Fruit fly (Drosophila melanogaster) whole organism, embryonic: Measurements from ENCODE around the gene Dok.
A peak's percentile ranks its signal among the peaks of the same experiment; 100 is the strongest.

Source experiments
- CG12071 ChIP-seq: fragments of 200-800 bp; sonication (Bioruptor generic); optimal IDR thresholded peaks from 3 replicates; lab custom pipeline; 2018; ENCODE audit warnings: missing biosample characterization, mild to moderate bottlenecking, missing genetic modification characterization
- CG12744 ChIP-seq: fragments of 200-800 bp; sonication (Bioruptor generic); optimal IDR thresholded peaks from 2 replicates; lab custom pipeline; 2016; ENCODE audit warnings: missing biosample characterization, missing genetic modification characterization
- CG13296 ChIP-seq: fragments of 200-800 bp; sonication (Bioruptor generic); optimal IDR thresholded peaks from 3 replicates; lab custom pipeline; 2018; ENCODE audit warnings: missing biosample characterization, mild to moderate bottlenecking, missing genetic modification characterization
- CG14667 ChIP-seq: fragments of 200-800 bp; sonication (Bioruptor generic); IDR thresholded peaks from 2 replicates; pipeline ENCODE4 v1.3.6; 2022; ENCODE audit warnings: missing biosample characterization, missing genetic modification characterization
- CG1603 ChIP-seq: fragments of 200-800 bp; sonication (Bioruptor generic); optimal IDR thresholded peaks from 2 replicates; lab custom pipeline; 2019; ENCODE audit warnings: missing biosample characterization, mild to moderate bottlenecking, missing genetic modification characterization, moderate library complexity
- CG18599 ChIP-seq: fragments of 200-800 bp; sonication (Bioruptor generic); optimal IDR thresholded peaks from 3 replicates; lab custom pipeline; 2017; ENCODE audit warnings: missing biosample characterization, missing genetic modification characterization, mild to moderate bottlenecking, moderate library complexity, missing genetic modification reagents
- CG3995 ChIP-seq: fragments of 200-800 bp; sonication (Bioruptor generic); optimal IDR thresholded peaks from 3 replicates; lab custom pipeline; 2016; ENCODE audit warnings: missing biosample characterization, missing genetic modification characterization
- CG42726 ChIP-seq: fragments of 200-800 bp; sonication (Bioruptor generic); IDR thresholded peaks from 2 replicates; pipeline ENCODE4 v1.3.6; 2022; ENCODE audit warnings: missing biosample characterization, missing genetic modification characterization; ENCODE audit not compliant: partially characterized antibody
- CG4360 ChIP-seq: fragments of 200-800 bp; sonication (Bioruptor generic); IDR thresholded peaks from 2 replicates; pipeline ENCODE4 v1.3.6; 2022; ENCODE audit warnings: missing biosample characterization, missing genetic modification characterization
- CG4617 ChIP-seq: fragments of 200-800 bp; sonication (Bioruptor generic); optimal IDR thresholded peaks from 3 replicates; lab custom pipeline; 2016; ENCODE audit warnings: missing biosample characterization, missing genetic modification characterization, borderline replicate concordance
- CG6272 ChIP-seq: fragments of 200-800 bp; sonication (Bioruptor generic); IDR thresholded peaks from 2 replicates; pipeline ENCODE4 v1.3.6; 2022; ENCODE audit warnings: missing biosample characterization, missing genetic modification characterization
- CG6654 ChIP-seq: fragments of 200-800 bp; sonication (Bioruptor generic); optimal IDR thresholded peaks from 2 replicates; lab custom pipeline; 2017; ENCODE audit warnings: missing biosample characterization, mild to moderate bottlenecking, missing genetic modification characterization
- CG6765 ChIP-seq: fragments of 200-800 bp; sonication (Bioruptor generic); optimal IDR thresholded peaks from 3 replicates; lab custom pipeline; 2017; ENCODE audit warnings: missing biosample characterization, mild to moderate bottlenecking, missing genetic modification characterization
- CG7372 ChIP-seq: fragments of 200-800 bp; sonication (Bioruptor generic); IDR thresholded peaks from 2 replicates; pipeline ENCODE4 v1.3.6; 2022; ENCODE audit warnings: missing biosample characterization, missing genetic modification characterization
- CG7745 ChIP-seq: fragments of 200-800 bp; sonication (Bioruptor generic); optimal IDR thresholded peaks from 2 replicates; lab custom pipeline; 2018; ENCODE audit warnings: missing biosample characterization, mild to moderate bottlenecking, missing genetic modification characterization, moderate library complexity
- CG7987 ChIP-seq: fragments of 200-800 bp; sonication (Bioruptor generic); optimal IDR thresholded peaks from 2 replicates; lab custom pipeline; 2018; ENCODE audit warnings: missing biosample characterization, mild to moderate bottlenecking, missing genetic modification characterization, moderate library complexity
- CG8478 ChIP-seq: fragments of >200 bp; optimal IDR thresholded peaks from 2 replicates; lab custom pipeline; 2018
- CG9727 ChIP-seq: fragments of 200-800 bp; sonication (Bioruptor generic); optimal IDR thresholded peaks from 3 replicates; lab custom pipeline; 2017; ENCODE audit warnings: missing biosample characterization, mild to moderate bottlenecking, missing genetic modification characterization
- Eip74EF ChIP-seq, 2 experiments: fragments of 200-800 bp in 1 of 2; fragments of >200 bp in 1 of 2; sonication (Bioruptor generic) in 1 of 2; optimal IDR thresholded peaks; 2 replicates each; lab custom pipeline; 2017 to 2019; ENCODE audit warnings: missing biosample characterization in 2 of 2, missing genetic modification characterization in 2 of 2, mild to moderate bottlenecking in 1 of 2, moderate library complexity in 1 of 2
- HLHmδ ChIP-seq: fragments of 200-800 bp; sonication (Bioruptor generic); optimal IDR thresholded peaks from 2 replicates; lab custom pipeline; 2018; ENCODE audit warnings: missing biosample characterization, mild to moderate bottlenecking, missing genetic modification characterization, moderate library complexity
- Max ChIP-seq: fragments of 200-800 bp; sonication (Bioruptor generic); optimal IDR thresholded peaks from 2 replicates; lab custom pipeline; 2016; ENCODE audit warnings: missing biosample characterization, mild to moderate bottlenecking, missing genetic modification characterization
- Med ChIP-seq: fragments of 200-800 bp; sonication (Bioruptor generic); peaks from one replicate; lab custom pipeline; 2016; ENCODE audit warnings: missing biosample characterization, missing genetic modification characterization, mild to moderate bottlenecking, inconsistent platforms, moderate library complexity
- Mrtf ChIP-seq: fragments of 200-800 bp; sonication (Bioruptor generic); IDR thresholded peaks from 3 replicates; pipeline ENCODE4 v1.3.6; 2022; ENCODE audit warnings: missing biosample characterization, missing genetic modification characterization
- Side ChIP-seq: fragments of 200-800 bp; sonication (Bioruptor generic); optimal IDR thresholded peaks from 2 replicates; lab custom pipeline; 2016; ENCODE audit warnings: missing biosample characterization, missing genetic modification characterization
- Six4 ChIP-seq: fragments of 200-800 bp; sonication (Bioruptor generic); optimal IDR thresholded peaks from 2 replicates; lab custom pipeline; 2016; ENCODE audit warnings: missing biosample characterization, missing genetic modification characterization
- TFAM ChIP-seq: fragments of 200-800 bp; sonication (Bioruptor generic); optimal IDR thresholded peaks from 2 replicates; lab custom pipeline; 2017; ENCODE audit warnings: missing biosample characterization, missing genetic modification characterization, inconsistent platforms
- amos ChIP-seq: fragments of 200-800 bp; sonication (Bioruptor generic); IDR thresholded peaks from 2 replicates; pipeline ENCODE4 v1.3.6; 2022; ENCODE audit warnings: missing biosample characterization, missing genetic modification characterization; ENCODE audit not compliant: partially characterized antibody
- aop ChIP-seq: fragments of 200-800 bp; sonication (Bioruptor generic); IDR thresholded peaks from 2 replicates; pipeline ENCODE4 v1.3.6; 2022; ENCODE audit warnings: missing biosample characterization, missing genetic modification characterization
- ap ChIP-seq: fragments of 200-800 bp; sonication (Bioruptor generic); IDR thresholded peaks from 2 replicates; pipeline ENCODE4 v1.3.6; 2022; ENCODE audit warnings: missing biosample characterization, missing genetic modification characterization
- ara ChIP-seq: fragments of 200-800 bp; sonication (Bioruptor generic); IDR thresholded peaks from 2 replicates; pipeline ENCODE4 v1.3.6; 2022; ENCODE audit warnings: missing biosample characterization, missing genetic modification characterization
- az2 ChIP-seq: fragments of 200-800 bp; sonication (Bioruptor generic); optimal IDR thresholded peaks from 3 replicates; lab custom pipeline; 2016; ENCODE audit warnings: missing biosample characterization, missing genetic modification characterization
- bigmax ChIP-seq: fragments of 200-800 bp; sonication (Bioruptor generic); optimal IDR thresholded peaks from 2 replicates; lab custom pipeline; 2018; ENCODE audit warnings: missing biosample characterization, mild to moderate bottlenecking, missing genetic modification characterization
- br ChIP-seq: fragments of >200 bp; optimal IDR thresholded peaks from 2 replicates; lab custom pipeline; 2017
- bsh ChIP-seq, 2 experiments: fragments of 200-800 bp; sonication (Bioruptor generic); optimal IDR thresholded peaks; 2 replicates each; lab custom pipeline; 2017 to 2018; ENCODE audit warnings: mild to moderate bottlenecking in 2 of 2, missing biosample characterization in 2 of 2, missing genetic modification characterization in 2 of 2, moderate library complexity in 1 of 2
- disco-r ChIP-seq: fragments of 200-800 bp; sonication (Bioruptor generic); optimal IDR thresholded peaks from 2 replicates; lab custom pipeline; 2016; ENCODE audit warnings: missing biosample characterization, missing genetic modification characterization
- ems ChIP-seq: fragments of 200-800 bp; sonication (Bioruptor generic); optimal IDR thresholded peaks from 3 replicates; lab custom pipeline; 2016; ENCODE audit warnings: missing biosample characterization, missing genetic modification characterization
- ewg ChIP-seq: fragments of 200-800 bp; sonication (Bioruptor generic); optimal IDR thresholded peaks from 3 replicates; lab custom pipeline; 2017; ENCODE audit warnings: mild to moderate bottlenecking, missing biosample characterization, missing genetic modification reagents, missing genetic modification characterization
- exex ChIP-seq: fragments of 200-800 bp; sonication (Bioruptor generic); optimal IDR thresholded peaks from 4 replicates; lab custom pipeline; 2018; ENCODE audit warnings: missing biosample characterization, mild to moderate bottlenecking, missing genetic modification characterization, moderate library complexity
- fd96Cb ChIP-seq: fragments of 200-800 bp; sonication (Bioruptor generic); optimal IDR thresholded peaks from 2 replicates; lab custom pipeline; 2018; ENCODE audit warnings: missing biosample characterization, mild to moderate bottlenecking, missing genetic modification characterization, moderate library complexity
- gce ChIP-seq: fragments of 200-800 bp; sonication (Bioruptor generic); IDR thresholded peaks from 3 replicates; pipeline ENCODE4 v1.3.6; 2022; ENCODE audit warnings: missing biosample characterization, missing genetic modification characterization
- gcm2 ChIP-seq: fragments of 200-800 bp; sonication (Bioruptor generic); optimal IDR thresholded peaks from 2 replicates; lab custom pipeline; 2016; ENCODE audit warnings: missing biosample characterization, missing genetic modification characterization
- gro ChIP-seq: fragments of 200-800 bp; sonication (Bioruptor generic); optimal IDR thresholded peaks from 2 replicates; lab custom pipeline; 2016; ENCODE audit warnings: missing biosample characterization, missing genetic modification characterization
- gt ChIP-seq: fragments of 200-800 bp; sonication (Bioruptor generic); IDR thresholded peaks from 2 replicates; pipeline ENCODE4 v1.3.6; 2022; ENCODE audit warnings: missing biosample characterization, missing genetic modification characterization
- ind ChIP-seq: fragments of 200-800 bp; sonication (Bioruptor generic); optimal IDR thresholded peaks from 3 replicates; lab custom pipeline; 2016; ENCODE audit warnings: missing biosample characterization, missing genetic modification characterization
- nom ChIP-seq: fragments of 200-800 bp; sonication (Bioruptor generic); optimal IDR thresholded peaks from 2 replicates; lab custom pipeline; 2017; ENCODE audit warnings: missing biosample characterization, missing genetic modification characterization, mild to moderate bottlenecking, moderate library complexity, missing genetic modification reagents
- oc ChIP-seq: fragments of 200-800 bp; sonication (Bioruptor generic); optimal IDR thresholded peaks from 2 replicates; lab custom pipeline; 2018; ENCODE audit warnings: missing biosample characterization, mild to moderate bottlenecking, missing genetic modification characterization, moderate library complexity
- org-1 ChIP-seq: fragments of 200-800 bp; sonication (Bioruptor generic); optimal IDR thresholded peaks from 2 replicates; lab custom pipeline; 2017; ENCODE audit warnings: missing biosample characterization, missing genetic modification characterization
- sisA ChIP-seq: fragments of 200-800 bp; sonication (Bioruptor generic); IDR thresholded peaks from 2 replicates; pipeline ENCODE4 v1.3.6; 2022; ENCODE audit warnings: missing biosample characterization, missing genetic modification characterization
- tup ChIP-seq: fragments of 200-800 bp; sonication (Bioruptor generic); optimal IDR thresholded peaks from 2 replicates; lab custom pipeline; 2016; ENCODE audit warnings: missing biosample characterization, mild to moderate bottlenecking, missing genetic modification characterization, moderate library complexity

Gene Dok

DNA sequence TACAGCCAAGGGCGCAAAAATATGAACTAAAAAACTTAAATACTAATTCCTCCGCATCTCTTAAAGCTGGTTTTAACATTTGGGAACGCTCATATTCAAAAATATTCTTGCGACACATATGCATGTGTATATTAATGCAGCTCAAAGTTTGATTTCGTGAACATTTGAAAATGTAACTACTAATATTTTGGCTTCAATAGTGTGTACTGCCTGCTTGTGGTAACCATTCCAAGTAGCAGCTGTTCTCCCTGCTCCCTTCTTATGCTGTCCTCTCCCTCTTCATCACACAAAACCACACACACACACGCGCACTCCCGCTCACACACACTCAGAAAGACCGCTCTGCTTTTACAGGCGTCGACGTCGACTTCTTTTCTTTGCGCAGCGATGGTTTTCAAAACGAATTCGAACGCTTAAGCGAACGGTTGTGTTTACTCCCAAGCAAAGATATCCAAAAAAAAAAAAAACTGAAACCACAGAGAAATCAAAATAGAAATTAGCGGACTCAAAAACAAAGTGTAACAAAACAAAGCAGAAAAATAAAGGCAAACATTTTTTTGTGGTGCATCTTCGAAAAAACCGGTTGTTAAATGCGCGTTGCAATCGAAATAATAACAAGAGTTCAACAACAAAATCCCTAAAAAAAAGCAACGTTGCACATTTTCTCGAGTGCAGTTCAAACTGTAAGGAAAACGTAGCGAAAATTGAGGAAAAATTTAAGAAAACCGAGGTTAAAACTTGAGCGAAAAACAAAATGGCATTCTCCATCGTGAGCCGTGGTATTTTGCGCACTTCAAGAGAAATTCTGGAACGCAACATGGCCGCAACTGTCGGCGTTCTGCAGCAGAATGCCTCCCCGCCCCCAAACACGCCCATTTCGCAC lies 13.2 kb downstream of the Dok start, which contains the start of gene CBP (continued):
- TF ChIP-seq TFAM (peak; percentile 90), gcm2 (GFP tag; lab: Kevin White, UChicago) (peak; percentile 93), Six4 (GFP tag; lab: Kevin White, UChicago) (peak; percentile 98), CG6654 (GFP tag; lab: Kevin White, UChicago) (peak; percentile 87), ems (GFP tag; lab: Kevin White, UChicago) (peak; percentile 97), exex (peak; percentile 78), az2 (GFP tag; lab: Kevin White, UChicago) (peak; percentile 98), CG3995 (GFP tag; lab: Kevin White, UChicago) (peak; percentile 62), oc (tag; lab: Kevin White, UChicago) (peak; percentile 98), Mrtf (peak; percentile 95), CG42726 (GFP tag; lab: Robert Waterston, UW) (no peak), gro (GFP tag; lab: Kevin White, UChicago) (peak; percentile 94), HLHmδ (GFP tag; lab: Kevin White, UChicago) (no peak), gce (GFP tag; lab: Robert Waterston, UW) (peak; percentile 95), Max (GFP tag; lab: Kevin White, UChicago) (peak; percentile 95), CG4617 (GFP tag; lab: Kevin White, UChicago) (peak; percentile 95), CG8478 (lab: Kevin White, UChicago) (no peak), ind (GFP tag; lab: Kevin White, UChicago) (peak; percentile 97), aop (GFP tag; lab: Robert Waterston, UW) (peak; percentile 89), CG14667 (GFP tag; lab: Robert Waterston, UW) (peak; percentile 93), fd96Cb (tag; lab: Kevin White, UChicago) (peak; percentile 99), CG13296 (GFP tag; lab: Kevin White, UChicago) (peak; percentile 97), bigmax (peak; percentile 79), Side (GFP tag; lab: Kevin White, UChicago) (peak; percentile 98), br (lab: Kevin White, UChicago) (no peak), CG7987 (GFP tag; lab: Kevin White, UChicago) (peak; percentile 94), ara (GFP tag; lab: Robert Waterston, UW) (peak; percentile 98), CG12071 (GFP tag; lab: Kevin White, UChicago) (peak; percentile 98), bsh (GFP tag; optimal IDR thresholded peaks at IDR 0.05; lab: Kevin White, UChicago) (peak; percentile 95 to 99), sisA (peak; percentile 95), org-1 (GFP tag; lab: Kevin White, UChicago) (peak; percentile 98), nom (GFP tag; lab: Kevin White, UChicago) (peak; percentile 92), CG6272 (GFP tag; lab: Robert Waterston, UW) (peak; percentile 88), disco-r (GFP tag; lab: Kevin White, UChicago) (peak; percentile 94), Eip74EF (GFP tag; optimal IDR thresholded peaks at IDR 0.05; lab: Kevin White, UChicago) (peak in 1 of 2 experiments; percentile 98), ap (GFP tag; lab: Robert Waterston, UW) (peak; percentile 93), CG9727 (GFP tag; lab: Kevin White, UChicago) (peak; percentile 98), Med (GFP tag; lab: Kevin White, UChicago) (peak; percentile 100), CG18599 (GFP tag; lab: Kevin White, UChicago) (peak; percentile 97), ewg (GFP tag; lab: Kevin White, UChicago) (peak; percentile 96), CG12744 (peak; percentile 94), amos (GFP tag; lab: Robert Waterston, UW) (no peak), CG7745 (tag; lab: Kevin White, UChicago) (peak; percentile 79), CG7372 (GFP tag; lab: Robert Waterston, UW) (peak; percentile 90), CG1603 (tag; lab: Kevin White, UChicago) (peak; percentile 98), CG6765 (peak; percentile 92), gt (GFP tag; lab: Robert Waterston, UW) (peak; percentile 87), tup (GFP tag; lab: Kevin White, UChicago) (peak; percentile 94), CG4360 (GFP tag; lab: Robert Waterston, UW) (peak; percentile 75)
